Fruit fly (Drosophila melanogaster): ENCODE results near the gene Uch-L5.

Gene Uch-L5

DNA sequence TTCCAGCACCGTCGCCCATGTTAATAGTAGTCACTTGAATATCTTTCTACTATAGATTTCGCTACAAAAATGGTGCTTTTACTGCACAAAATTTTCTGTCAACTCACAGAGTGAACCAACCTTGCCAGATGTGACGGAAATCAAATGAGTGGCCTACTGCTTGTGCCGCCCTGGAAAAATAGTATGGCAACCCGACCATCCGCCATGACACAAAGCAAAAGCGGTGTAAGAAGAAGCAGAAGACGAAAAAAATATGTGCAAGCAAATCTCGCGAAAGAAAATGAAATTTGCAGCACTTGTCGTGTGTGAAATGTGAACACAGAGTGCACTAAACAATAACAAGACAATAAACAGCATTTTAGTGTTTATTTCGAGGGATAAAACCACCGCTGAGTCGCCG, at the start of gene Uch-L5, which contains the start of gene Jarid2 (continued):
- TF ChIP-seq Vsx1 (GFP tag; optimal IDR thresholded peaks at IDR 0.05) (no peak), Ptx1 (GFP tag; IDR thresholded peaks at IDR 0.05) (0 out of 2 replicates have a peak, but pooled peaks have one; percentile 23), Rfx (GFP tag; IDR thresholded peaks at IDR 0.05) (peak; percentile 78), CG1233 (GFP tag; optimal IDR thresholded peaks at IDR 0.05) (peak; percentile 23), CG17186 (GFP tag; optimal IDR thresholded peaks at IDR 0.05) (peak; percentile 75), her (GFP tag; optimal IDR thresholded peaks at IDR 0.05) (peak; percentile 79), CG10431 (GFP tag; optimal IDR thresholded peaks at IDR 0.05) (no peak), CG4854 (GFP tag; optimal IDR thresholded peaks at IDR 0.05) (peak; percentile 17), HLHmδ (GFP tag; optimal IDR thresholded peaks at IDR 0.05) (peak; percentile 24), CG31388 (GFP tag; optimal IDR thresholded peaks at IDR 0.05) (no peak), so (GFP tag; IDR thresholded peaks at IDR 0.05) (no peak), CG15073 (GFP tag; optimal IDR thresholded peaks at IDR 0.05) (no peak), CG13624 (GFP tag; optimal IDR thresholded peaks at IDR 0.05) (peak; percentile 65), CG10147 (GFP tag; optimal IDR thresholded peaks at IDR 0.05) (no peak), CG2875 (GFP tag; optimal IDR thresholded peaks at IDR 0.05) (peak; percentile 2), tap (tag; optimal IDR thresholded peaks at IDR 0.05) (no peak), CG2678 (tag; optimal IDR thresholded peaks at IDR 0.05) (no peak), tio (GFP tag; optimal IDR thresholded peaks at IDR 0.05) (no peak), lmd (GFP tag; IDR thresholded peaks at IDR 0.05) (no peak; the same call in 1 of the 2 replicates), Sox102F (GFP tag; optimal IDR thresholded peaks at IDR 0.05) (no peak), CG15601 (tag; optimal IDR thresholded peaks at IDR 0.05) (peak; percentile 22), fd64A (GFP tag; optimal IDR thresholded peaks at IDR 0.05) (no peak), CG34422 (GFP tag; IDR thresholded peaks at IDR 0.05) (peak; percentile 83; the same call in 2 of the 3 replicates), CG16813 (GFP tag; IDR thresholded peaks at IDR 0.05; ENCODE audit: partially characterized antibody) (no peak; the same call in 2 of the 3 replicates), CG14860 (GFP tag; IDR thresholded peaks at IDR 0.05; ENCODE audit: partially characterized antibody) (no peak), emc (GFP tag; optimal IDR thresholded peaks at IDR 0.05) (peak; percentile 34), GATAe (GFP tag; conservative IDR thresholded peaks at IDR 0.05) (no peak), chm (GFP tag; IDR thresholded peaks at IDR 0.05) (0 out of 2 replicates have a peak, but pooled peaks have one; percentile 41), CG12219 (GFP tag; optimal IDR thresholded peaks at IDR 0.05) (no peak), CG13775 (GFP tag; optimal IDR thresholded peaks at IDR 0.05) (no peak), Rx (GFP tag; IDR thresholded peaks at IDR 0.05) (peak; percentile 43; the same call in 1 of the 2 replicates), mam (GFP tag; optimal IDR thresholded peaks at IDR 0.05) (peak; percentile 76), CG7839 (tag; optimal IDR thresholded peaks at IDR 0.05) (no peak), schlank (tag; optimal IDR thresholded peaks at IDR 0.05) (peak; percentile 28), Deaf1 (tag; optimal IDR thresholded peaks at IDR 0.05) (peak; percentile 10), CG17612 (GFP tag; IDR thresholded peaks at IDR 0.05) (no peak), CG7271 (tag; optimal IDR thresholded peaks at IDR 0.05) (peak; percentile 48), CG9932 (GFP tag; IDR thresholded peaks at IDR 0.05) (peak; percentile 23; the same call in 1 of the 2 replicates), ash1 (GFP tag; optimal IDR thresholded peaks at IDR 0.05) (peak; percentile 46), grn (GFP tag; optimal IDR thresholded peaks at IDR 0.05) (no peak), kni (GFP tag; optimal IDR thresholded peaks at IDR 0.05) (peak; percentile 14), fru (optimal IDR thresholded peaks at IDR 0.05) (no peak), seq (GFP tag; IDR thresholded peaks at IDR 0.05) (no peak), CG33557 (GFP tag; optimal IDR thresholded peaks at IDR 0.05) (peak; percentile 7), eyg (GFP tag; optimal IDR thresholded peaks at IDR 0.05) (peak; percentile 5), CG9609 (GFP tag; optimal IDR thresholded peaks at IDR 0.05) (peak; percentile 25), da (GFP tag; optimal IDR thresholded peaks at IDR 0.05) (peak; percentile 37), Ada2b (GFP tag; IDR thresholded peaks at IDR 0.05) (no peak), Ets97D (GFP tag; optimal IDR thresholded peaks at IDR 0.05) (peak; percentile 96), CG17829 (tag; optimal IDR thresholded peaks at IDR 0.05) (peak; percentile 72), Blimp-1 (GFP tag; optimal IDR thresholded peaks at IDR 0.05) (no peak)
